Worm (Caenorhabditis elegans) whole organism, young adult: ENCODE measurements around the gene pqn-92.

Experiments
- B0019.2 ChIP-seq: fragments of 200-800 bp; sonication (Bioruptor generic); conservative IDR thresholded peaks from 2 replicates; pipeline ENCODE4 v1.3.6; 2022; ENCODE audit warnings: missing genetic modification reagents, missing genetic modification characterization, missing compliant biosample characterization
- B0261.1 ChIP-seq: sonication (generic microtip); optimal IDR thresholded peaks from 2 replicates; lab custom pipeline; 2016; ENCODE audit warnings: mild to moderate bottlenecking, missing genetic modification characterization, moderate library complexity, missing compliant biosample characterization
- D2030.7 ChIP-seq: fragments of 200-800 bp; sonication (Bioruptor generic); IDR thresholded peaks from 2 replicates; pipeline ENCODE4 v1.3.6; 2022; ENCODE audit warnings: missing genetic modification reagents, missing genetic modification characterization, missing compliant biosample characterization
- F37B4.10 ChIP-seq: fragments of 200-800 bp; sonication (Bioruptor generic); IDR thresholded peaks from 2 replicates; pipeline ENCODE4 v1.3.6; 2022; ENCODE audit warnings: missing genetic modification characterization, missing compliant biosample characterization
- F52B5.7 ChIP-seq: sonication (generic microtip); optimal IDR thresholded peaks from 2 replicates; lab custom pipeline; 2016; ENCODE audit warnings: mild to moderate bottlenecking, missing genetic modification characterization, missing compliant biosample characterization
- K12H6.12 ChIP-seq: fragments of 200-800 bp; sonication (Bioruptor generic); optimal IDR thresholded peaks from 2 replicates; lab custom pipeline; 2018; ENCODE audit warnings: mild to moderate bottlenecking, missing genetic modification characterization, missing compliant biosample characterization
- ama-1 ChIP-seq, 3 experiments: fragments of 150-350 bp in 1 of 3; sonication (generic microtip) in 2 of 3; optimal IDR thresholded peaks; 2 replicates each; lab custom pipeline; 2014 to 2018; ENCODE audit warnings: missing biosample characterization in 2 of 3, missing genetic modification characterization in 2 of 3, missing genetic modification reagents in 2 of 3
- atf-7 ChIP-seq: sonication (generic microtip); optimal IDR thresholded peaks from 2 replicates; lab custom pipeline; 2017; ENCODE audit warnings: mild to moderate bottlenecking, missing genetic modification characterization, missing compliant biosample characterization
- attf-5 ChIP-seq: fragments of 200-800 bp; sonication (Bioruptor generic); optimal IDR thresholded peaks from 2 replicates; lab custom pipeline; 2018; ENCODE audit warnings: mild to moderate bottlenecking, missing genetic modification characterization, missing compliant biosample characterization
- cebp-1 ChIP-seq, 2 experiments: fragments of 200-800 bp in 1 of 2; sonication (Bioruptor generic) in 1 of 2; sonication (generic microtip) in 1 of 2; IDR thresholded peaks in 1 of 2; optimal IDR thresholded peaks in 1 of 2; 2 replicates each; pipeline versions ENCODE4 v1.3.6 to Lab custom; 2017 to 2022; ENCODE audit warnings: missing compliant biosample characterization in 2 of 2, missing genetic modification characterization in 2 of 2, mild to moderate bottlenecking in 1 of 2, missing genetic modification reagents in 1 of 2, moderate library complexity in 1 of 2
- ceh-100 ChIP-seq: fragments of 200-800 bp; sonication (Bioruptor generic); IDR thresholded peaks from 2 replicates; pipeline ENCODE4 v1.3.6; 2022; ENCODE audit warnings: missing genetic modification reagents, missing genetic modification characterization, missing compliant biosample characterization
- ceh-27 ChIP-seq: fragments of 200-800 bp; sonication (Bioruptor generic); optimal IDR thresholded peaks from 2 replicates; lab custom pipeline; 2018; ENCODE audit warnings: mild to moderate bottlenecking, missing genetic modification characterization, moderate library complexity, missing compliant biosample characterization
- ceh-79 ChIP-seq: sonication (generic microtip); optimal IDR thresholded peaks from 2 replicates; lab custom pipeline; 2017; ENCODE audit warnings: mild to moderate bottlenecking, missing genetic modification characterization, missing compliant biosample characterization
- ceh-91 ChIP-seq: fragments of 200-800 bp; sonication (Bioruptor generic); IDR thresholded peaks from 2 replicates; pipeline ENCODE4 v1.3.6; 2022; ENCODE audit warnings: missing genetic modification reagents, missing genetic modification characterization, missing compliant biosample characterization
- efl-1 ChIP-seq: fragments of 150-350 bp; optimal IDR thresholded peaks from 2 replicates; lab custom pipeline; 2014; ENCODE audit warnings: missing biosample characterization, missing genetic modification reagents, missing genetic modification characterization
- egrh-3 ChIP-seq: fragments of 200-800 bp; sonication (Bioruptor generic); IDR thresholded peaks from 2 replicates; pipeline ENCODE4 v1.3.6; 2022; ENCODE audit warnings: missing genetic modification reagents, missing genetic modification characterization, missing compliant biosample characterization
- hmg-1.2 ChIP-seq: fragments of 200-800 bp; sonication (Bioruptor generic); IDR thresholded peaks from 2 replicates; pipeline ENCODE4 v1.3.6; 2022; ENCODE audit warnings: missing genetic modification reagents, missing genetic modification characterization, missing compliant biosample characterization
- let-607 ChIP-seq, 2 experiments: fragments of 200-800 bp in 1 of 2; sonication (Bioruptor generic) in 1 of 2; sonication (generic microtip) in 1 of 2; optimal IDR thresholded peaks; 2 replicates each; lab custom pipeline; 2016 to 2018; ENCODE audit warnings: mild to moderate bottlenecking in 2 of 2, missing compliant biosample characterization in 2 of 2, missing genetic modification characterization in 2 of 2, moderate library complexity in 2 of 2, missing genotype in 1 of 2
- lin-54 ChIP-seq: fragments of 200-800 bp; sonication (Bioruptor generic); optimal IDR thresholded peaks from 2 replicates; lab custom pipeline; 2018; ENCODE audit warnings: mild to moderate bottlenecking, missing genetic modification characterization, missing compliant biosample characterization
- lir-1 ChIP-seq: fragments of 200-800 bp; sonication (Bioruptor generic); conservative IDR thresholded peaks from 2 replicates; pipeline ENCODE4 v1.3.6; 2022; ENCODE audit warnings: missing genetic modification reagents, missing genetic modification characterization, missing compliant biosample characterization
- lsl-1 ChIP-seq: fragments of 200-800 bp; sonication (Bioruptor generic); optimal IDR thresholded peaks from 2 replicates; lab custom pipeline; 2018; ENCODE audit warnings: mild to moderate bottlenecking, missing genetic modification characterization, moderate library complexity, missing compliant biosample characterization
- lsy-27 ChIP-seq: sonication (generic microtip); optimal IDR thresholded peaks from 2 replicates; lab custom pipeline; 2017; ENCODE audit warnings: missing genetic modification characterization, mild to moderate bottlenecking, missing compliant biosample characterization, antibody characterized with exemption, missing genotype, borderline replicate concordance; ENCODE audit not compliant: insufficient read depth
- madf-10 ChIP-seq: sonication (generic microtip); optimal IDR thresholded peaks from 2 replicates; lab custom pipeline; 2016; ENCODE audit warnings: mild to moderate bottlenecking, missing genetic modification characterization, missing compliant biosample characterization
- madf-3 ChIP-seq: fragments of 200-800 bp; sonication (Bioruptor generic); IDR thresholded peaks from 2 replicates; pipeline ENCODE4 v1.3.6; 2022; ENCODE audit warnings: missing genetic modification reagents, missing genetic modification characterization, missing compliant biosample characterization
- madf-6 ChIP-seq: fragments of 200-800 bp; sonication (Bioruptor generic); IDR thresholded peaks from 2 replicates; pipeline ENCODE4 v1.3.6; 2022; ENCODE audit warnings: missing genetic modification reagents, missing genetic modification characterization, missing compliant biosample characterization
- madf-8 ChIP-seq: fragments of 200-800 bp; sonication (Bioruptor generic); conservative IDR thresholded peaks from 2 replicates; pipeline ENCODE4 v1.3.6; 2022; ENCODE audit warnings: missing genetic modification reagents, missing genetic modification characterization, missing compliant biosample characterization
- mes-4 ChIP-seq: sonication (generic microtip); optimal IDR thresholded peaks from 2 replicates; lab custom pipeline; 2016; ENCODE audit warnings: missing genotype, missing genetic modification characterization, missing compliant biosample characterization
- nfya-2 ChIP-seq: fragments of 200-800 bp; sonication (Bioruptor generic); IDR thresholded peaks from 2 replicates; pipeline ENCODE4 v1.3.6; 2022; ENCODE audit warnings: missing genetic modification reagents, missing genetic modification characterization, missing compliant biosample characterization
- nfyb-1 ChIP-seq: fragments of 200-800 bp; sonication (Bioruptor generic); IDR thresholded peaks from 2 replicates; pipeline ENCODE4 v1.3.6; 2022; ENCODE audit warnings: missing genetic modification reagents, missing genetic modification characterization, missing compliant biosample characterization
- nhr-80 ChIP-seq: sonication (generic microtip); optimal IDR thresholded peaks from 2 replicates; lab custom pipeline; 2016; ENCODE audit warnings: missing genetic modification characterization, missing compliant biosample characterization
- rcor-1 ChIP-seq: fragments of 200-800 bp; sonication (Bioruptor generic); IDR thresholded peaks from 2 replicates; pipeline ENCODE4 v1.3.6; 2022; ENCODE audit warnings: missing genetic modification reagents, missing genetic modification characterization, missing compliant biosample characterization
- snpc-1.3 ChIP-seq: sonication (generic microtip); optimal IDR thresholded peaks from 2 replicates; lab custom pipeline; 2017; ENCODE audit warnings: missing genetic modification characterization, mild to moderate bottlenecking, missing compliant biosample characterization, antibody characterized with exemption, moderate library complexity, missing genotype, missing genetic modification reagents; ENCODE audit not compliant: insufficient read depth
- snpc-3.4 ChIP-seq: sonication (generic microtip); optimal IDR thresholded peaks from 2 replicates; lab custom pipeline; 2017; ENCODE audit warnings: missing genetic modification characterization, mild to moderate bottlenecking, missing compliant biosample characterization, antibody characterized with exemption, moderate library complexity, missing genotype, missing genetic modification reagents
- snpc-4 ChIP-seq, 5 experiments: fragments of 150-350 bp in 1 of 5; sonication (generic microtip) in 4 of 5; optimal IDR thresholded peaks; 2 replicates each; lab custom pipeline; 2014 to 2018; ENCODE audit warnings: missing genetic modification characterization in 5 of 5, missing biosample characterization in 3 of 5, antibody characterized with exemption in 2 of 5, mild to moderate bottlenecking in 2 of 5, missing compliant biosample characterization in 2 of 5, missing genotype in 2 of 5, moderate library complexity in 2 of 5, missing genetic modification reagents in 1 of 5
- unc-62 ChIP-seq: fragments of 150-350 bp; optimal IDR thresholded peaks from 2 replicates; lab custom pipeline; 2014; ENCODE audit warnings: missing biosample characterization, missing genetic modification reagents, missing genetic modification characterization
- zfh-2 ChIP-seq: fragments of 200-800 bp; sonication (Bioruptor generic); conservative IDR thresholded peaks from 2 replicates; pipeline ENCODE4 v1.3.6; 2022; ENCODE audit warnings: missing genetic modification reagents, missing genetic modification characterization, missing compliant biosample characterization

The pqn-92 gene

ce11 chrIII:12307475-12307874 is at the start of gene pqn-92:
pqn-92 (plus strand) TSS chrIII:12307781.
- TF ChIP-seq egrh-3 (GFP tag; lab: Robert Waterston, UW) (no peak), nhr-80 (tag; lab: Kevin White, UChicago) (peak; percentile 70)

DNA sequence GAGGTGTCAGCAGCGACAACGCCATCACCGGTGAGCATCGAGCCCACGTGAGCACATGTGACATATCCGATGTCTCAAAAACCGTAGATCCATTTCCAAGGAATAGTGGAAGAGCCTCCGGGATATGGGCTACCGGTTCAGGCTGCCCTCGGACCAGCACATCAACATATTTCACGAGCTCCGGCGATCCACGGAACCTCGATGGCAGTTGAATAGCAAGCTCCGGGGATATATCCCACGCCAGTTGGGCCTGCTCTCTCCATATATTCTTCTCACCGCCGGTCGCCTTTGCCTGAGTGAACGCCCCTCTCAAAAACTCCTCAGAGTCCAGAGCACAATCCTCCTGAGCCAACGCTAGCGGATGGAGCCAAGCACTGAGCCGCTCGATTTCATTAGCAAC is 47.8 kb upstream of the pqn-92 start:
- TF ChIP-seq madf-10 (tag; lab: Kevin White, UChicago) (no peak), madf-3 (GFP tag; lab: Robert Waterston, UW) (0 out of 2 replicates have a peak, but pooled peaks have one; percentile 45), zfh-2 (GFP tag; lab: Robert Waterston, UW) (peak; percentile 78)

DNA sequence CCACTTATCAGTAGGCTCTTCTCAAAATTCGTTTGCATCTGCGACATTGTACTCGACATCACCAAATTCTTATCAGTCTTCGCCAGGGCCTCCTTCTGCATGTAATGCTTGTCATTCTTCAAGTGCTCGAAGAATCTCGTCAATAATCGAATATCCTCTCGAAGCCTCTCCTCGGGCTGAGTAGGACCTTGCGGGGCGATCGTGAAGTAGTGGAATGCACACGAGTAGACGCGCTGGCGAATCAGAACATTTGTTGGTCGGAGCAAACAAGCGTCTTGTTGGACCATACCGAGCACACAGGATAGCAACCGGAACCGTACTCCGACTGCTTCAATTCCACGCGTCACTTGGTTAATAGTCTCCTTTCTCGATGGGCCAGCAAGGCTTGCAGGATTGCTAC is 47.2 kb upstream of the pqn-92 start:
- TF ChIP-seq F52B5.7 = no peak

DNA sequence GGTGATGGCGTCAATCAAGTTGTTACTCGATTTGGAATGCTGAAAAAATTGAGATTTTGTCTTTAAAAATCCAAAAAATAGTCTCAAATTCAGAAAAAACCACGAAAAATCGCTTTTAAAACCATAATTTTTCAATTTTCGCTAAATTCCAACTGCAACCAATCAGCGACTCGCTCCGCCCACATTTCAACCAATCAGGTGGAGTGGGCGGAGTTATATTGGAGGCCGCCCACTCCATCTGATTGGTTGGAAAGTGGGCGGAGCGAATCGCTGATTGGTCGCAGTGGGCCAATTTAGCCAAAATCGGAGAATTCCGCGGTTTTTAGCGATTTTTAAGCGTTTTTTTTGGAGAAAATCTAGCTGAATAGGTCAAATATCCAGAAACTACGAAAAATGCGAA is 37.8 kb upstream of the pqn-92 start:
- TF ChIP-seq nfyb-1 (GFP tag; lab: Robert Waterston, UW) = peak; percentile 41; the same call in 1 of the 2 replicates
- TF ChIP-seq ceh-79 (tag; lab: Kevin White, UChicago) = no peak
- TF ChIP-seq, all 124 proteins: peak for 1

DNA sequence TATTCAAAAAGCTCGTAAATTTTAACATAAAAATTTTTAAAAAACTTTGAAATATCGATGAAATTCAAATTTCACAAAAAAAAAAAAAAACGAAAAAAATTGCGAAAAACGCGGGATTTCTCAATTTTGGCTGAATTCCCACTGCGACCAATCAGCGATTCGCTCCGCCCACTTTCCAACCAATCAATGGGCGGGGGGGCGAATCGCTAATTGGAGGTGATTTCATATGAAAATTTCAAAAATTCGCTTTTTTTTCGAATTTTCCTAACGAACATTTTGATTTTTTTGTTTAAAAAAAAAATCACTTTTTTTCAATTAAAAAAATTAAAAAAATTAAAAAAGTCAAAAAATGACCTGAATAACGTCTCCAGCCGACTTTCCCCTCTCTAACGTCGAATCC is 37.2 kb upstream of the pqn-92 start:
- TF ChIP-seq nfyb-1 (GFP tag; lab: Robert Waterston, UW) = peak; percentile 30; the same call in 1 of the 2 replicates
- TF ChIP-seq madf-8 (GFP tag; lab: Robert Waterston, UW) = no peak
- no peak for TF ChIP-seq B0019.2
- no peak for TF ChIP-seq K12H6.12 (tag; lab: Kevin White, UChicago)

DNA sequence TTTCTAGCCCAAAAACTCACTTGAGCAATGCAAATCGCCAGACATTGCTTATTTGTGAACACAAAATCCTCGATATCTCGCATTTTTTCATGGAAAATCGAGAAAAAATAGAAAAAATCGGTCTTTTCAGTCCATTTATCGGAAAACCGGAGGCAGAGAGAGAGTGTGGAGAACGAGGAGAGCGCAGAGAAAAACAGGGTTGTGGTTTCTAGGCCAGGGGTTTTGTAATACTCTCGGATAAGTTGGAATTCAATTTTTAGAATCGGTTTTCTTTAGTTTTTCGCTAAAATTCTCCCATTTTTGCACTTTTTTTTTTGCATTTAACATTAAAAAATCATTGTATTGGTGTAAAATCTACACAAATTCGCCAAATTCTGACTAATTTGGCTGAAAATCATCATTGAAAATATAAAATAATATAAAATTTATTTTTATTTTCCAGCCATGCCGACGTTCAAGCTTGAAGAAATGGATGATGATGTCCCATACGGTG is 33.9 kb upstream of the pqn-92 start, which contains the start of the genes Y75B8A.24 and Y75B8A.25:
Y75B8A.24 (minus strand) TSS at position 155 of the 493 bp plus-strand sequence.
Y75B8A.25 (plus strand) TSS at position 443 of the 493 bp plus-strand sequence.
- peak; percentile 78 for TF ChIP-seq madf-6 (GFP tag; lab: Robert Waterston, UW)
- no peak for TF ChIP-seq cebp-1 (GFP tag; IDR thresholded peaks at IDR 0.05; lab: Robert Waterston, UW)
- peak; percentile 48 for TF ChIP-seq cebp-1 (tag; optimal IDR thresholded peaks at IDR 0.05; lab: Kevin White, UChicago)
- TF ChIP-seq F37B4.10 (GFP tag; lab: Robert Waterston, UW) = no peak
- TF ChIP-seq ama-1 (optimal IDR thresholded peaks at IDR 0.05; lab: Kevin White, UChicago) = no peak
- TF ChIP-seq ama-1 (GFP tag; optimal IDR thresholded peaks at IDR 0.05; lab: Kevin White, UChicago) = no peak
- no peak for TF ChIP-seq unc-62 (GFP tag; lab: Kevin White, UChicago)
- peak in 1 of 2 experiments; percentile 31 for TF ChIP-seq let-607 (tag; optimal IDR thresholded peaks at IDR 0.05; lab: Kevin White, UChicago)
- TF ChIP-seq snpc-1.3 (tag; lab: Kevin White, UChicago) = peak; percentile 6
- TF ChIP-seq ceh-27 (GFP tag; lab: Kevin White, UChicago) = peak; percentile 38
- peak; percentile 69 for TF ChIP-seq lin-54 (GFP tag; lab: Kevin White, UChicago)
- TF ChIP-seq lir-1 (GFP tag; lab: Robert Waterston, UW) = 0 out of 2 replicates have a peak, but pooled peaks have one; percentile 12
- TF ChIP-seq B0261.1 (tag; lab: Kevin White, UChicago) = no peak
- TF ChIP-seq madf-10 (tag; lab: Kevin White, UChicago) = peak; percentile 44
- no peak for TF ChIP-seq mes-4
- TF ChIP-seq atf-7 (tag; lab: Kevin White, UChicago) = no peak
- TF ChIP-seq lsl-1 (GFP tag; lab: Kevin White, UChicago) = peak; percentile 39
- peak; percentile 26 for TF ChIP-seq snpc-3.4 (tag; lab: Kevin White, UChicago)
- peak; percentile 66 for TF ChIP-seq rcor-1
- no peak for TF ChIP-seq lsy-27 (tag; lab: Kevin White, UChicago)
- TF ChIP-seq snpc-4 (GFP tag; optimal IDR thresholded peaks at IDR 0.05; lab: Kevin White, UChicago) = peak; percentile 20
- peak in 3 of 4 experiments; percentile 3 to 51 (median 47) for TF ChIP-seq snpc-4 (tag; optimal IDR thresholded peaks at IDR 0.05; lab: Kevin White, UChicago)
- TF ChIP-seq nfya-2 (GFP tag; lab: Robert Waterston, UW) = no peak
- TF ChIP-seq ceh-91 (GFP tag; lab: Robert Waterston, UW) = peak; percentile 53
- peak; percentile 42; the same call in 1 of the 2 replicates for TF ChIP-seq ceh-100 (GFP tag; lab: Robert Waterston, UW)
- peak; percentile 9 for TF ChIP-seq efl-1 (GFP tag; lab: Kevin White, UChicago)
- TF ChIP-seq D2030.7 = peak; percentile 54; the same call in 1 of the 2 replicates
- TF ChIP-seq attf-5 = peak; percentile 9
- TF ChIP-seq hmg-1.2 (GFP tag; lab: Robert Waterston, UW) = peak; percentile 98
